Fruit fly (Drosophila melanogaster): ENCODE data around the gene CG17104.

Gene CG17104

DNA sequence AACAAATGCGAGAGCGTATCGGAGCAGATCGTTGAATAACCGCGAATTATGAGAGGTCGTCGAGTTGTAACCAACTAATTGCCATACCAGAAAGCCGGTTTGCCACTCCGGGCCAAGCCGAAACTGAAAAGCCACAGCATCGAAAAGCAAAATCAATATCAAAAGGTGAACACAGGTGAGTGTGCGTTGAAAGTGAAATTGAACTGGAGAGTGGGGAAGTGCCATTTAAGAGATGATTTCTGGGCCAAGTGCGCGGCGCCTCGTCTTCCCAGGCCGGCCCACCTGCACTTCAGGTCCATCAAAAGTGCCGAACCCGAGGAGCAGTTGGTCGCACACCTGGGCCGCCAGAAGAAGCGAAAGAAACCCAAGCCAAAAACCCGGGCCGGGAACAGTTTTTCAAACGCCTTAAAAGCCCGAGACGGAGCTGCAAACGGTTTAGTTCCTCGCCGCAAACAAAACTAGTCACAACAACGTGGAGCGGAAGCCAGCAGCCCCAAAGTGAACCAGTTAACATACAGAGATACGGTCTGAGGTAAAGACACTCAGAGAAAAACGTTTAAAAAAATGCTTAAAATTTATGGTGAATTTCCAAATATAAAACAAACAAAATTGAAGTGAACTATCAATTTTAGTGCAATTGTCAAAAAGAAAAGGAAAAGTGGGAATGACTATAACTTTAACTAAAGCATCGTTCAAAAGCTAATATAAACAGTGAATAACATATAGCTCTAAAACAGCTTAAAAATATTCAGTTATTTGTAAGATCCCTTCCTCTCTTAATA lies at the start of gene CG17104 (continued):
- TF ChIP-seq nerfin-2 (GFP tag; IDR thresholded peaks at IDR 0.05; ENCODE audit: partially characterized antibody), result no peak
- no peak for TF ChIP-seq aop (GFP tag; IDR thresholded peaks at IDR 0.05)
- no peak for TF ChIP-seq Hand (GFP tag; optimal IDR thresholded peaks at IDR 0.05)
- TF ChIP-seq CG6765 (GFP tag; optimal IDR thresholded peaks at IDR 0.05), result no peak
- no peak for TF ChIP-seq Hey (tag; optimal IDR thresholded peaks at IDR 0.05)
- no peak for TF ChIP-seq Trl (optimal IDR thresholded peaks at IDR 0.05)
- TF ChIP-seq Trl (GFP tag; optimal IDR thresholded peaks at IDR 0.05), result peak; percentile 9
- TF ChIP-seq CG15514 (GFP tag; optimal IDR thresholded peaks at IDR 0.05), result peak; percentile 60
- TF ChIP-seq CG2875 (GFP tag; optimal IDR thresholded peaks at IDR 0.05), result no peak
- TF ChIP-seq CG31388 (GFP tag; optimal IDR thresholded peaks at IDR 0.05), result no peak
- TF ChIP-seq CG14667 (GFP tag; IDR thresholded peaks at IDR 0.05), result no peak
- no peak for TF ChIP-seq CG16863 (GFP tag; optimal IDR thresholded peaks at IDR 0.05)
- no peak for TF ChIP-seq fd3F (GFP tag; optimal IDR thresholded peaks at IDR 0.05)
- no peak for TF ChIP-seq grn (GFP tag; optimal IDR thresholded peaks at IDR 0.05)
- TF ChIP-seq Xbp1 (GFP tag; optimal IDR thresholded peaks at IDR 0.05), result peak; percentile 17
- peak; percentile 7 for TF ChIP-seq odd (GFP tag; optimal IDR thresholded peaks at IDR 0.05)
- TF ChIP-seq ATbp (GFP tag; optimal IDR thresholded peaks at IDR 0.05), result peak; percentile 26
- no peak for TF ChIP-seq pnt (GFP tag; optimal IDR thresholded peaks at IDR 0.05)
- no peak for TF ChIP-seq fd96Cb (tag; optimal IDR thresholded peaks at IDR 0.05)
- 0 out of 2 replicates have a peak, but pooled peaks have one; percentile 18 for TF ChIP-seq esg (GFP tag; conservative IDR thresholded peaks at IDR 0.05)
- no peak for TF ChIP-seq Deaf1 (tag; optimal IDR thresholded peaks at IDR 0.05)
- TF ChIP-seq Gsc (GFP tag; IDR thresholded peaks at IDR 0.05), result no peak
- no peak for TF ChIP-seq CG8388 (GFP tag; optimal IDR thresholded peaks at IDR 0.05)
- TF ChIP-seq insv (GFP tag; optimal IDR thresholded peaks at IDR 0.05), result no peak
- no peak for TF ChIP-seq CG3407 (GFP tag; optimal IDR thresholded peaks at IDR 0.05)
- TF ChIP-seq chinmo (GFP tag; IDR thresholded peaks at IDR 0.05; ENCODE audit: partially characterized antibody), result no peak
- peak; percentile 56 for TF ChIP-seq CG2678 (tag; optimal IDR thresholded peaks at IDR 0.05)
- no peak for TF ChIP-seq CG6689 (GFP tag; IDR thresholded peaks at IDR 0.05)
- TF ChIP-seq dmrt11E (tag; optimal IDR thresholded peaks at IDR 0.05), result no peak
- peak; percentile 1 for TF ChIP-seq ind (GFP tag; optimal IDR thresholded peaks at IDR 0.05)
- no peak for TF ChIP-seq kni (GFP tag; optimal IDR thresholded peaks at IDR 0.05)
- TF ChIP-seq CG2889 (GFP tag; IDR thresholded peaks at IDR 0.05), result no peak
- TF ChIP-seq chif (GFP tag; optimal IDR thresholded peaks at IDR 0.05), result no peak
- TF ChIP-seq CG33213 (GFP tag; optimal IDR thresholded peaks at IDR 0.05), result no peak
- no peak for TF ChIP-seq CG1024 (GFP tag; IDR thresholded peaks at IDR 0.05)
- TF ChIP-seq CG3281 (GFP tag; optimal IDR thresholded peaks at IDR 0.05), result peak; percentile 33
- no peak for TF ChIP-seq CG10654 (GFP tag; optimal IDR thresholded peaks at IDR 0.05)
- TF ChIP-seq CG6254 (GFP tag; optimal IDR thresholded peaks at IDR 0.05), result no peak
- TF ChIP-seq Atf6 (GFP tag; IDR thresholded peaks at IDR 0.05), result no peak
- no peak for TF ChIP-seq ranshi (GFP tag; IDR thresholded peaks at IDR 0.05)
- no peak for TF ChIP-seq pho (GFP tag; optimal IDR thresholded peaks at IDR 0.05)
- no peak for TF ChIP-seq Vsx1 (GFP tag; optimal IDR thresholded peaks at IDR 0.05)
- TF ChIP-seq pb (GFP tag; optimal IDR thresholded peaks at IDR 0.05), result no peak
- TF ChIP-seq knrl (GFP tag; IDR thresholded peaks at IDR 0.05; ENCODE audit: partially characterized antibody), result no peak
- TF ChIP-seq tap (tag; optimal IDR thresholded peaks at IDR 0.05), result no peak
- no peak for TF ChIP-seq CG7745 (tag; optimal IDR thresholded peaks at IDR 0.05)
- TF ChIP-seq tx (GFP tag; optimal IDR thresholded peaks at IDR 0.05), result peak; percentile 29
- TF ChIP-seq Fer2 (tag; optimal IDR thresholded peaks at IDR 0.05), result no peak
- peak; percentile 45; the same call in 1 of the 2 replicates for TF ChIP-seq Rfx (GFP tag; IDR thresholded peaks at IDR 0.05)
- TF ChIP-seq D19A (tag; optimal IDR thresholded peaks at IDR 0.05), result no peak
